Worm (Caenorhabditis elegans): Measurements from ENCODE around the gene glb-17.

- TF ChIP-seq ztf-29 (GFP tag; IDR thresholded peaks at IDR 0.05) = no peak
- TF ChIP-seq klf-2 (GFP tag; conservative IDR thresholded peaks at IDR 0.05) = no peak
- no peak for TF ChIP-seq ztf-23 (GFP tag; IDR thresholded peaks at IDR 0.05)
- TF ChIP-seq T22C8.4 (GFP tag; IDR thresholded peaks at IDR 0.05) = no peak
These were observed 33.3 kb upstream of the glb-17 start, which contains the start of gene C11E4.6 for ce11 chrX:9610040-9610613.
